Worm (Caenorhabditis elegans) whole organism, L4/young adult: ENCODE results near the gene twk-10.

Experiments used
- W03F9.2 ChIP-seq: fragments of 150-350 bp; optimal IDR thresholded peaks from 2 replicates; lab custom pipeline; 2014; ENCODE audit warnings: missing biosample characterization, missing genetic modification characterization
- dao-5 ChIP-seq: sonication (generic microtip); optimal IDR thresholded peaks from 2 replicates; lab custom pipeline; 2016; ENCODE audit warnings: missing genotype, missing genetic modification characterization, moderate library complexity, missing compliant biosample characterization
- him-1 ChIP-seq: sonication (generic microtip); optimal IDR thresholded peaks from 2 replicates; lab custom pipeline; 2016; ENCODE audit warnings: missing genotype, missing genetic modification reagents, missing genetic modification characterization, missing compliant biosample characterization

The twk-10 gene

ce11 chrV:6593700-6594244, 41.6 kb downstream of the twk-10 start, which contains the start of gene hcp-1:
Gene hcp-1 (plus strand): TSS chrV:6594194.
- no peak for TF ChIP-seq him-1 (tag; lab: Kevin White, UChicago)
- TF ChIP-seq W03F9.2 (tag; lab: Kevin White, UChicago), result no peak
- TF ChIP-seq dao-5 (tag; lab: Kevin White, UChicago), result no peak

DNA sequence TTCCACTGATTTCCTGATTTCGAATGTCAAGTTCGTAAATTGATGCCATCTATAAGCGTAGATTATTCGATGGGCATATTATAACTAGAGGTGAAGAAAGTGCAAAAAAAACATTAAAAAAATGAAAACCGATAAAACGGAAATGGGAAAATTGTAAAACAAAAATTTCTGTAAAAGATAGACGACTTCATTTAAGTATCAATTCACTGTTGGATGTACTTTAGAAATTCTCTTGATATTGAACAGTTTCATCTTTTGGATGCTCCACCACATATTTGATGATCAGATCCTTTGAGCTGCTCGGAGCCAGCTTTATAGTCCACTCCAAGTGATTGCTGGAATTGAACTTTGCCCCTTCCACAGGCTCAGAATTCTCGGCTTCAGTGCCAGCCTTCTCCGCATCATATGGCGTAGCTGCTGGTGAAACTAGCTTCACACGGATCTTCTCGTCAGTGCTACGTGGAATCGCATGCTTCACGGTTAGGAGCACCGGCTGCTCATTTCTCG, 50.5 kb downstream of the twk-10 start, which contains the start of gene ZK1055.6:
TSS of gene ZK1055.6 (minus strand) at position 51 of the 507 bp plus-strand sequence.
- TF ChIP-seq dao-5 (tag; lab: Kevin White, UChicago), result no peak
- no peak for TF ChIP-seq W03F9.2 (tag; lab: Kevin White, UChicago)
- no peak for TF ChIP-seq him-1 (tag; lab: Kevin White, UChicago)

DNA sequence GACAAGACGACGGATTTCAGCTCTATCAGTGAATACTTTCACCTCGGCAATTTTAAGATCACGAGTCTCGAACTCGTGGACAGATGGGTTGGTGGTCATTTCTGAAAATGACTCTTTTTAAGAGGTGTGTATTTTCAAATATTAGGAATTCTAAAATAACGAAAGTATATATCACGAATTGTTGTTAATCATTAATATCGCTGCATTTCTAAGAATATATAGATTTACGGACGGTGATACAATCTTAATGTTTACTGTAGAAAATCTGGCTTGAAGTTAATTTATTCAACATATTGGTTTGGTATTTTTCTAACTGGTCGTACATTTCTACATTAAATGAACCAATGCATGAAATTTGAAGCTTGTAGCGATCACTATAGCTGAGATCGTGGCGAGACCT, 53.1 kb downstream of the twk-10 start, which contains the start of gene ZK1055.7:
TSS of gene ZK1055.7 (minus strand) at position 101 of the 400 bp plus-strand sequence.
- TF ChIP-seq him-1 (tag; lab: Kevin White, UChicago), result no peak
- TF ChIP-seq W03F9.2 (tag; lab: Kevin White, UChicago), result no peak
- TF ChIP-seq dao-5 (tag; lab: Kevin White, UChicago), result no peak

- TF ChIP-seq dao-5 (tag; lab: Kevin White, UChicago), result no peak
- peak; percentile 40 for TF ChIP-seq W03F9.2 (tag; lab: Kevin White, UChicago)
These were observed 54.1 kb downstream of the twk-10 start for ce11 chrV:6606197-6606596.
